Fruit fly (Drosophila melanogaster) whole organism, pupa: Measurements from ENCODE around the gene plum.
A peak's percentile ranks its signal among the peaks of the same experiment; 100 is the strongest.

ENCODE experiments used
- CG10348 ChIP-seq: fragments of 200-800 bp; sonication (Bioruptor generic); IDR thresholded peaks from 2 replicates; pipeline ENCODE4 v1.3.6; 2022; ENCODE audit warnings: missing biosample characterization, missing genetic modification characterization
- CG12605 ChIP-seq: fragments of 200-800 bp; sonication (Bioruptor generic); IDR thresholded peaks from 2 replicates; pipeline ENCODE4 v1.3.6; 2022; ENCODE audit warnings: missing biosample characterization, missing genetic modification characterization
- CG13204 ChIP-seq: fragments of 200-800 bp; sonication (Bioruptor generic); optimal IDR thresholded peaks from 2 replicates; lab custom pipeline; 2018; ENCODE audit warnings: missing biosample characterization, mild to moderate bottlenecking, missing genetic modification characterization, moderate library complexity
- CG14655 ChIP-seq: fragments of 200-800 bp; sonication (Bioruptor generic); optimal IDR thresholded peaks from 3 replicates; lab custom pipeline; 2017; ENCODE audit warnings: mild to moderate bottlenecking, missing biosample characterization, missing genetic modification reagents, missing genetic modification characterization
- CG15710 ChIP-seq: fragments of 200-800 bp; sonication (Bioruptor generic); optimal IDR thresholded peaks from 2 replicates; lab custom pipeline; 2018; ENCODE audit warnings: missing biosample characterization, mild to moderate bottlenecking, missing genetic modification characterization, moderate library complexity
- CG17806 ChIP-seq: fragments of 200-800 bp; sonication (Bioruptor generic); optimal IDR thresholded peaks from 2 replicates; lab custom pipeline; 2018; ENCODE audit warnings: missing biosample characterization, mild to moderate bottlenecking, missing genetic modification characterization, moderate library complexity
- CG32121 ChIP-seq: fragments of 200-800 bp; sonication (Bioruptor generic); IDR thresholded peaks from 2 replicates; pipeline ENCODE4 v1.3.6; 2022; ENCODE audit warnings: missing biosample characterization, missing genetic modification characterization
- CG34367 ChIP-seq: fragments of 200-800 bp; sonication (Bioruptor generic); optimal IDR thresholded peaks from 2 replicates; lab custom pipeline; 2018; ENCODE audit warnings: missing biosample characterization, mild to moderate bottlenecking, missing genetic modification characterization
- CG4496 ChIP-seq: fragments of 200-800 bp; sonication (Bioruptor generic); IDR thresholded peaks from 3 replicates; pipeline ENCODE4 v1.3.6; 2022; ENCODE audit warnings: missing biosample characterization, missing genetic modification characterization
- CG8159 ChIP-seq: fragments of 200-800 bp; sonication (Bioruptor generic); optimal IDR thresholded peaks from 3 replicates; lab custom pipeline; 2018; ENCODE audit warnings: missing biosample characterization, mild to moderate bottlenecking, missing genetic modification characterization, moderate library complexity
- CG8301 ChIP-seq: fragments of 200-800 bp; sonication (Bioruptor generic); optimal IDR thresholded peaks from 2 replicates; lab custom pipeline; 2018; ENCODE audit warnings: missing biosample characterization, mild to moderate bottlenecking, missing genetic modification characterization
- CG9948 ChIP-seq: fragments of 200-800 bp; sonication (Bioruptor generic); optimal IDR thresholded peaks from 2 replicates; lab custom pipeline; 2018; ENCODE audit warnings: missing biosample characterization, mild to moderate bottlenecking, missing genetic modification characterization, moderate library complexity
- D1 ChIP-seq: fragments of 200-800 bp; sonication (Bioruptor generic); optimal IDR thresholded peaks from 2 replicates; lab custom pipeline; 2018; ENCODE audit warnings: missing biosample characterization, mild to moderate bottlenecking, missing genetic modification characterization, moderate library complexity
- EcR ChIP-seq: fragments of 200-800 bp; sonication (Bioruptor generic); optimal IDR thresholded peaks from 3 replicates; lab custom pipeline; 2019; ENCODE audit warnings: missing biosample characterization, missing genetic modification characterization, mild to moderate bottlenecking, moderate library complexity, missing genetic modification reagents
- Ets98B ChIP-seq: fragments of 200-800 bp; sonication (Bioruptor generic); IDR thresholded peaks from 2 replicates; pipeline ENCODE4 v1.3.6; 2022; ENCODE audit warnings: missing biosample characterization, missing genetic modification characterization
- Pif1A ChIP-seq: fragments of 200-800 bp; sonication (Bioruptor generic); optimal IDR thresholded peaks from 3 replicates; lab custom pipeline; 2016; ENCODE audit warnings: missing biosample characterization, missing genetic modification characterization
- Pif1B ChIP-seq: fragments of 200-800 bp; sonication (Bioruptor generic); optimal IDR thresholded peaks from 3 replicates; lab custom pipeline; 2016; ENCODE audit warnings: missing biosample characterization, missing genetic modification characterization
- Snoo ChIP-seq: fragments of 200-800 bp; sonication (Bioruptor generic); optimal IDR thresholded peaks from 3 replicates; lab custom pipeline; 2017; ENCODE audit warnings: missing biosample characterization, mild to moderate bottlenecking, missing genetic modification characterization, inconsistent platforms
- fd96Ca ChIP-seq: fragments of 200-800 bp; sonication (Bioruptor generic); IDR thresholded peaks from 3 replicates; pipeline ENCODE4 v1.3.6; 2022; ENCODE audit warnings: missing biosample characterization, missing genetic modification characterization
- gl ChIP-seq: fragments of 200-800 bp; sonication (Bioruptor generic); optimal IDR thresholded peaks from 2 replicates; lab custom pipeline; 2018; ENCODE audit warnings: missing biosample characterization, mild to moderate bottlenecking, missing genetic modification characterization
- rn ChIP-seq: fragments of 200-800 bp; sonication (Bioruptor generic); IDR thresholded peaks from 2 replicates; pipeline ENCODE4 v1.3.6; 2022; ENCODE audit warnings: missing biosample characterization, missing genetic modification characterization

plum gene

dm6 chr3R:26534805-26535416, at the start of gene plum:
plum (minus strand) TSS chr3R:26535217.
- peak; percentile 2 for TF ChIP-seq Pif1B (GFP tag; lab: Kevin White, UChicago)
- TF ChIP-seq CG10348, result no peak
- TF ChIP-seq CG32121 (GFP tag; lab: Robert Waterston, UW), result no peak
- peak; percentile 57; the same call in 2 of the 3 replicates for TF ChIP-seq CG4496 (GFP tag; lab: Robert Waterston, UW)
- no peak; the same call in 1 of the 2 replicates for TF ChIP-seq CG12605 (GFP tag; lab: Robert Waterston, UW)
- no peak for TF ChIP-seq CG17806
- no peak for TF ChIP-seq EcR (GFP tag; lab: Kevin White, UChicago)
- TF ChIP-seq CG13204, result peak; percentile 31
- TF ChIP-seq CG9948 (tag; lab: Kevin White, UChicago), result no peak
- no peak for TF ChIP-seq Snoo
- TF ChIP-seq Ets98B, result peak; percentile 41; the same call in 1 of the 2 replicates
- TF ChIP-seq CG8159 (tag; lab: Kevin White, UChicago), result peak; percentile 18
- no peak for TF ChIP-seq fd96Ca (GFP tag; lab: Robert Waterston, UW)
- no peak for TF ChIP-seq CG8301 (tag; lab: Kevin White, UChicago)
- peak; percentile 32 for TF ChIP-seq CG15710 (tag; lab: Kevin White, UChicago)
- TF ChIP-seq Pif1A (GFP tag; lab: Kevin White, UChicago), result no peak
- peak; percentile 19 for TF ChIP-seq CG14655 (GFP tag; lab: Kevin White, UChicago)
- TF ChIP-seq rn (GFP tag; lab: Robert Waterston, UW), result no peak
- no peak for TF ChIP-seq gl (tag; lab: Kevin White, UChicago)
- peak; percentile 14 for TF ChIP-seq CG34367 (tag; lab: Kevin White, UChicago)
- TF ChIP-seq D1 (tag; lab: Kevin White, UChicago), result peak; percentile 33

DNA sequence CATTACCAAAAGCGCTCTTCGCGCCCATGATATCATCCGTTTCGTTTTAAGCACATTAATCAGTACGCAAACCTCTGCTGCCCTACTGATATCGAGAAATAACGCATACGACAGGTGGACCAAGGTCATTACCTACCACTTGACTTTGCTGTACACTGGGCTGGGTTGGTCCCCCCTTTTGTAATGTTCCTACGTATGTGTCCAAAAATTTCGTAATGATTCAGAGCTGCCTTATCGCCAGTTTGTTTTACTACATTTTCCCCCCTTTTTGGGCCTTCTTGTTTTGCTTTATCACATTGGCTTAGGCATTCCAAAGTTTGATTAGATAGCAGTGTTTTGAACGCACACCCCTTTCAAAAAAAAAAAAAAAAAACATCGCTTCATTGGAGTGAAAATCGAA, 35.4 kb upstream of the plum start:
- TF ChIP-seq EcR (GFP tag; lab: Kevin White, UChicago) (no peak), CG8301 (tag; lab: Kevin White, UChicago) (no peak), rn (GFP tag; lab: Robert Waterston, UW) (no peak), CG12605 (GFP tag; lab: Robert Waterston, UW) (no peak), CG9948 (tag; lab: Kevin White, UChicago) (no peak), gl (tag; lab: Kevin White, UChicago) (no peak)

DNA sequence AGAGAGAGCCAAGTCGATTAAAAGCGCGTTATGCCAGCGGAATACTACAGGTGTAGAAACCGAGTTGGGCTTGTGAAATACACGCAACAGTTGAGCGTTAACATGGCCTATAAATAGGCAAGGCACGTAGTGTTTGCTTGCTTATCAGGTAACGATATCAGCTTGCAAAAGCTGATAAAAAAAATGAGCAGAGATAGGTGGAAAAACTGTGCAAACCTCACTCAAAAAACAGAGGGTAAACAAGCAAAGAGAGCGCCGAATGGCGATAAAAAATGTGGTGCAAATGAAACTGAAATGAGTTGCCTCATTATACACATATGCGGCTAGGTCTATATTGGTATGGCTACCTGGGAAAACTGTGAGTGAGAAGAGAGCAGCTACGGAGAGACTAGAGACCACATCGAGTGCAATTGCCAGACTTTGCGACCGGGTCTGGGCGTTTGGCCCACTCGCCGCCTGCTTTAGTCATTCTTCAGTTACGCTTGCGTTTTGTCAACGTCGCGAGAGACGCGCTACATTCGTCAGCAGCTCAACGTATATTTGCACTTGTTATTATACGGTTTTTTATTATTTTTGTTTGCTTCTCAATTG, 33.2 kb upstream of the plum start:
- TF ChIP-seq gl (tag; lab: Kevin White, UChicago) (no peak), rn (GFP tag; lab: Robert Waterston, UW) (no peak), EcR (GFP tag; lab: Kevin White, UChicago) (peak; percentile 1), Pif1B (GFP tag; lab: Kevin White, UChicago) (peak; percentile 31)
- TF ChIP-seq, all 21 proteins: peak for 2

DNA sequence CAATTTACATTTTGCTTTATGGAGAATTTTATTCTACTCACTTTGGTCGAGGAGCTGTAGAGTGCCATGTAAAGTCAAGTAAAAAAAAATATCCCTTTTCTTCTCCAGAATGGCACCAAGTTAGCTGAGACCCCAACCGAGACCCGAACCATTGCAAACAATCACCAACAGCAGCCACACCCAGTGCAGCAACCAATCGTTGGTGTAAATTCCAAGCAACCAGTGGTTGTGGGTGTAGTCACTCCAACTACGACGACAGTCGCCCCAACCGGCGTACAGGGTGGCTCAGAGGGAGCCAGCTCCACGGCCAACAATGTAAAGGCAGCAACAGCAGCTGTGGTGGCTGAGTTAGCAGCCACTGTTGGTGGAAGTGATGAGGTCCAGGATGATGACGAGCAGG, 31.8 kb upstream of the plum start:
- TF ChIP-seq CG34367 (tag; lab: Kevin White, UChicago) (no peak), D1 (tag; lab: Kevin White, UChicago) (no peak), fd96Ca (GFP tag; lab: Robert Waterston, UW) (peak; percentile 47; the same call in 2 of the 3 replicates), CG4496 (GFP tag; lab: Robert Waterston, UW) (peak; percentile 50; the same call in 1 of the 3 replicates), CG17806 (no peak), CG10348 (no peak), Pif1A (GFP tag; lab: Kevin White, UChicago) (no peak), Ets98B (peak; percentile 43; the same call in 1 of the 2 replicates), CG12605 (GFP tag; lab: Robert Waterston, UW) (peak; percentile 40), CG9948 (tag; lab: Kevin White, UChicago) (no peak), EcR (GFP tag; lab: Kevin White, UChicago) (no peak), Pif1B (GFP tag; lab: Kevin White, UChicago) (no peak), CG14655 (GFP tag; lab: Kevin White, UChicago) (no peak), Snoo (no peak), CG15710 (tag; lab: Kevin White, UChicago) (no peak), CG32121 (GFP tag; lab: Robert Waterston, UW) (peak; percentile 45; the same call in 1 of the 2 replicates)

DNA sequence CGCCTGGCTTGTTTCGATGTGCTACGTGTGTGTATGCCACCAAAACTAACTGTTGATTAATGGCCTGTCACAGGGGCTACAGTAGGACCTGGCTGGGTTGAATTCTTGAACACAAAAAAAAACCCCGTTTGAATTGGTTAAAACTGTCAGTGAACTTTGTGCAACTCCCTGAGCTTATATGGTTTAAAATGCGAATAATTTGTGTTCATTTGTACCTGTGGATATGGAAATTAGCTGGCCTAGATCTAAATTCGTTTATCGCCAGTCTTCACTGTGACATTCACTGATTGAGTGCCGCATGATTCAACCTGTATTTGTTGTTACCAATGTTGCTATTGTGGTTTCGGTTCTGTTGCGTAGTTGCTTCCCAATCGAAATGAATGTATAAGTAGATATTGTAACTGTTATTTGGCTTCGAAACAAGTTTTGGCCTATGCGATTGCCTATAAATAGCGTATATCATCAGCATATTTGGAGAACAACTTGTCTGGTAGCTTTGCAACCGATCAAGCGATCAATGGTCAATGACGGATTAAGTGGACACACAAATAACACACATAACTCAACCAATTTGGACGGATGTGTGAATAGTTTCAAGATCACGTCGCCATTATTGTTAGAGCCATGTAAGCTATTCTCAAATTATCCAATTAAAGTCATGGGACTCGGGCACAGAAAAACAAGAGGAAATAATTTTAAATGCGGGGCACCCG, 22.7 kb upstream of the plum start:
- TF ChIP-seq Pif1A (GFP tag; lab: Kevin White, UChicago) (peak; percentile 25), CG10348 (no peak), CG32121 (GFP tag; lab: Robert Waterston, UW) (peak; percentile 71), Snoo (no peak), CG34367 (tag; lab: Kevin White, UChicago) (no peak), CG9948 (tag; lab: Kevin White, UChicago) (no peak), Pif1B (GFP tag; lab: Kevin White, UChicago) (no peak), fd96Ca (GFP tag; lab: Robert Waterston, UW) (peak; percentile 70), EcR (GFP tag; lab: Kevin White, UChicago) (no peak), Ets98B (peak; percentile 65), CG15710 (tag; lab: Kevin White, UChicago) (peak; percentile 5), CG8301 (tag; lab: Kevin White, UChicago) (peak; percentile 36), CG17806 (no peak), rn (GFP tag; lab: Robert Waterston, UW) (no peak), CG8159 (tag; lab: Kevin White, UChicago) (peak; percentile 8), CG14655 (GFP tag; lab: Kevin White, UChicago) (peak; percentile 31), CG13204 (no peak), CG12605 (GFP tag; lab: Robert Waterston, UW) (0 out of 2 replicates have a peak, but pooled peaks have one; percentile 39), gl (tag; lab: Kevin White, UChicago) (no peak), CG4496 (GFP tag; lab: Robert Waterston, UW) (peak; percentile 81), D1 (tag; lab: Kevin White, UChicago) (no peak)
